Worm (Caenorhabditis elegans): ENCODE measurements around the gene tag-325.

DNA sequence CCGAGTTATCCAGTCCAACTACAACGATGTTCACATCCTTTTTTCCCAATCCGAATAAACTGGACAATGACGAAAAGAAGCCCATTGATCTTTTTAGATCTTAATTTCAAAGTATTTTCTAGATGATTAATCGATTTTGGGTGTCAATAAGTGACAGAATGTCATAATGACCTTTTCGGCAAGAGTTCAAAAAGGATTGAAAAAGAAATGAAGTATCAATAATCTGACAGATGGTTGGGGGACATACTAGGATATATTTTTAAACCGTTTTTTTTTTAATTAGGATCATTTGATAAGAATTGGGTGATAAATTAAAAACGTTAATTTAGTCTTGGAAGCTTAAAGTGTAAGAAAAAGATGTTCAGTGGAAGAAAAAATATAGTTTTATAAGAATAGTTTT is 18.1 kb downstream of the tag-325 start, which contains the start of gene arl-6:
- TF ChIP-seq unc-39 (tag; optimal IDR thresholded peaks at IDR 0.05) (no peak), F49E8.2 (tag; optimal IDR thresholded peaks at IDR 0.05; ENCODE audit: borderline replicate concordance) (no peak), nhr-11 (tag; optimal IDR thresholded peaks at IDR 0.05) (no peak), ama-1 (optimal IDR thresholded peaks at IDR 0.05) (no peak), lim-7 (GFP tag; IDR thresholded peaks at IDR 0.05) (no peak), nhr-28 (tag; optimal IDR thresholded peaks at IDR 0.05) (no peak), ztf-11 (tag; optimal IDR thresholded peaks at IDR 0.05) (no peak), lin-13 (GFP tag; optimal IDR thresholded peaks at IDR 0.05) (no peak), ztf-7 (tag; optimal IDR thresholded peaks at IDR 0.05) (no peak), F44E2.7 (GFP tag; IDR thresholded peaks at IDR 0.05) (no peak), mep-1 (tag; optimal IDR thresholded peaks at IDR 0.05) (no peak), R02D3.7 (tag; optimal IDR thresholded peaks at IDR 0.05) (no peak), unc-130 (GFP tag; optimal IDR thresholded peaks at IDR 0.05) (no peak)

All from whole organism, L4 larva.